Worm (Caenorhabditis elegans) whole organism, late embryonic: ENCODE results near the gene cor-1.

Experiments
- Y22D7AL.16 ChIP-seq: sonication (generic microtip); optimal IDR thresholded peaks from 2 replicates; lab custom pipeline; 2016; ENCODE audit warnings: missing genetic modification characterization, missing compliant biosample characterization
- ama-1 ChIP-seq: fragments of 150-350 bp; optimal IDR thresholded peaks from 2 replicates; lab custom pipeline; 2014
- ceh-14 ChIP-seq: sonication (generic microtip); optimal IDR thresholded peaks from 2 replicates; lab custom pipeline; 2016; ENCODE audit warnings: missing genotype, missing genetic modification characterization, missing compliant biosample characterization
- ceh-31 ChIP-seq: sonication (generic microtip); optimal IDR thresholded peaks from 2 replicates; lab custom pipeline; 2016; ENCODE audit warnings: missing genetic modification characterization, missing compliant biosample characterization
- eyg-1 ChIP-seq: sonication (generic microtip); optimal IDR thresholded peaks from 2 replicates; lab custom pipeline; 2016; ENCODE audit warnings: missing genotype, missing genetic modification characterization, missing compliant biosample characterization
- lin-11 ChIP-seq: fragments of 200-800 bp; sonication (Bioruptor generic); optimal IDR thresholded peaks from 2 replicates; lab custom pipeline; 2018; ENCODE audit warnings: mild to moderate bottlenecking, missing genetic modification characterization, missing compliant biosample characterization
- pat-9 ChIP-seq: fragments of 200-800 bp; sonication (Bioruptor generic); optimal IDR thresholded peaks from 2 replicates; lab custom pipeline; 2018; ENCODE audit warnings: mild to moderate bottlenecking, missing genetic modification characterization, moderate library complexity, missing compliant biosample characterization
- pqm-1 ChIP-seq: sonication (generic microtip); optimal IDR thresholded peaks from 2 replicates; lab custom pipeline; 2016; ENCODE audit warnings: missing genetic modification characterization, missing compliant biosample characterization
- rnt-1 ChIP-seq: sonication (generic microtip); optimal IDR thresholded peaks from 2 replicates; lab custom pipeline; 2016; ENCODE audit warnings: missing genetic modification characterization, missing compliant biosample characterization

ce11 chrIII:10215882-10216281 is 33.0 kb upstream of the cor-1 start:
- no peak for TF ChIP-seq rnt-1 (tag; lab: Kevin White, UChicago)
- TF ChIP-seq ama-1 (lab: Kevin White, UChicago) = no peak
- TF ChIP-seq eyg-1 (tag; lab: Kevin White, UChicago) = no peak
- TF ChIP-seq Y22D7AL.16 = no peak
- TF ChIP-seq pqm-1 (tag; lab: Kevin White, UChicago) = no peak
- no peak for TF ChIP-seq pat-9 (tag; lab: Kevin White, UChicago)
- no peak for TF ChIP-seq lin-11
- TF ChIP-seq ceh-31 (tag; lab: Kevin White, UChicago) = no peak
- no peak for TF ChIP-seq ceh-14
